Worm (Caenorhabditis elegans) whole organism, L3 larva: ENCODE results near the gene Y54G2A.26.

Experiments used
- ZK546.5 ChIP-seq: sonication (generic microtip); optimal IDR thresholded peaks from 2 replicates; lab custom pipeline; 2017; ENCODE audit warnings: missing biosample characterization, missing genetic modification characterization
- ama-1 ChIP-seq: fragments of 150-350 bp; optimal IDR thresholded peaks from 2 replicates; lab custom pipeline; 2018
- elt-1 ChIP-seq: fragments of 150-350 bp; optimal IDR thresholded peaks from 2 replicates; lab custom pipeline; 2014; ENCODE audit warnings: missing biosample characterization, missing genetic modification characterization
- fkh-10 ChIP-seq: sonication (generic microtip); optimal IDR thresholded peaks from 2 replicates; lab custom pipeline; 2017; ENCODE audit warnings: missing biosample characterization, missing genetic modification reagents, missing genetic modification characterization
- lin-15B ChIP-seq: fragments of 150-350 bp; optimal IDR thresholded peaks from 2 replicates; lab custom pipeline; 2014; ENCODE audit warnings: missing biosample characterization, missing genetic modification characterization
- lin-39 ChIP-seq: fragments of 150-350 bp; optimal IDR thresholded peaks from 2 replicates; lab custom pipeline; 2018; ENCODE audit warnings: missing biosample characterization, missing genetic modification reagents, missing genetic modification characterization
- nhr-11 ChIP-seq: fragments of 150-350 bp; optimal IDR thresholded peaks from 2 replicates; lab custom pipeline; 2014; ENCODE audit warnings: missing biosample characterization, missing genetic modification characterization
- pha-4 ChIP-seq: fragments of 150-350 bp; optimal IDR thresholded peaks from 2 replicates; lab custom pipeline; 2014; ENCODE audit warnings: missing biosample characterization, missing genetic modification reagents, missing genetic modification characterization
- unc-62 ChIP-seq: fragments of 150-350 bp; sonication (generic microtip); optimal IDR thresholded peaks from 4 replicates; lab custom pipeline; 2014; ENCODE audit warnings: missing biosample characterization, missing genetic modification reagents, missing genetic modification characterization
- zag-1 ChIP-seq: fragments of 150-350 bp; optimal IDR thresholded peaks from 2 replicates; lab custom pipeline; 2014; ENCODE audit warnings: missing biosample characterization, missing genetic modification characterization

ce11 chrIV:2993278-2993899, 1.9 kb downstream of the Y54G2A.26 start:
- TF ChIP-seq ZK546.5 (tag; lab: Kevin White, UChicago) (no peak), lin-39 (no peak), unc-62 (peak; percentile 0), elt-1 (tag; lab: Kevin White, UChicago) (no peak), fkh-10 (GFP tag; lab: Kevin White, UChicago) (peak; percentile 24), nhr-11 (tag; lab: Kevin White, UChicago) (no peak), ama-1 (lab: Kevin White, UChicago) (no peak), pha-4 (peak; percentile 21), lin-15B (tag; lab: Kevin White, UChicago) (no peak), zag-1 (tag; lab: Kevin White, UChicago) (peak; percentile 60)
